Worm (Caenorhabditis elegans) whole organism, L4 larva: Measurements from ENCODE around the gene F53G2.1.
A peak's percentile ranks its signal among the peaks of the same experiment; 100 is the strongest.

Experiments used
- F49E8.2 ChIP-seq: sonication (generic microtip); optimal IDR thresholded peaks from 2 replicates; lab custom pipeline; 2016; ENCODE audit warnings: missing compliant biosample characterization, mild to moderate bottlenecking, missing genetic modification characterization, borderline replicate concordance
- T20F7.1 ChIP-seq: fragments of 200-800 bp; sonication (Bioruptor generic); optimal IDR thresholded peaks from 2 replicates; lab custom pipeline; 2018; ENCODE audit warnings: mild to moderate bottlenecking, missing genetic modification characterization, missing compliant biosample characterization
- T26A8.4 ChIP-seq: fragments of 200-800 bp; sonication (Bioruptor generic); IDR thresholded peaks from 2 replicates; pipeline ENCODE4 v1.3.6; 2022; ENCODE audit warnings: missing genetic modification characterization, missing compliant biosample characterization
- Y5F2A.4 ChIP-seq: fragments of 200-800 bp; sonication (Bioruptor generic); optimal IDR thresholded peaks from 2 replicates; lab custom pipeline; 2018; ENCODE audit warnings: mild to moderate bottlenecking, missing genetic modification characterization, missing compliant biosample characterization
- ZK546.5 ChIP-seq, 2 experiments: sonication (generic microtip); optimal IDR thresholded peaks; 2 replicates each; lab custom pipeline; 2017; ENCODE audit warnings: missing biosample characterization in 2 of 2, missing genetic modification characterization in 2 of 2
- aha-1 ChIP-seq: fragments of 150-350 bp; peaks from one replicate; lab custom pipeline; 2014; ENCODE audit warnings: missing biosample characterization, missing genetic modification characterization
- ceh-62 ChIP-seq: sonication (generic microtip); optimal IDR thresholded peaks from 2 replicates; lab custom pipeline; 2017; ENCODE audit warnings: missing biosample characterization, missing genetic modification characterization
- ces-1 ChIP-seq: fragments of 150-350 bp; sonication (generic microtip); optimal IDR thresholded peaks from 4 replicates; lab custom pipeline; 2014; ENCODE audit warnings: missing biosample characterization, missing genetic modification reagents, missing genetic modification characterization
- daf-12 ChIP-seq: fragments of 150-350 bp; optimal IDR thresholded peaks from 2 replicates; lab custom pipeline; 2014; ENCODE audit warnings: missing biosample characterization, missing genetic modification reagents, missing genetic modification characterization
- daf-19 ChIP-seq: fragments of 200-800 bp; sonication (Bioruptor generic); conservative IDR thresholded peaks from 2 replicates; pipeline ENCODE4 v1.3.6; 2022; ENCODE audit warnings: missing genetic modification characterization, missing compliant biosample characterization
- dmd-6 ChIP-seq: fragments of 200-800 bp; sonication (Bioruptor generic); IDR thresholded peaks from 2 replicates; pipeline ENCODE4 v1.3.6; 2022; ENCODE audit warnings: missing genetic modification reagents, missing genetic modification characterization, missing compliant biosample characterization
- dmd-8 ChIP-seq: fragments of 200-800 bp; sonication (Bioruptor generic); IDR thresholded peaks from 2 replicates; pipeline ENCODE4 v1.3.6; 2022; ENCODE audit warnings: missing genetic modification characterization, missing compliant biosample characterization
- dpl-1 ChIP-seq: fragments of 150-350 bp; optimal IDR thresholded peaks from 2 replicates; lab custom pipeline; 2014; ENCODE audit warnings: missing biosample characterization, missing genetic modification reagents, missing genetic modification characterization
- dve-1 ChIP-seq: sonication (generic microtip); optimal IDR thresholded peaks from 2 replicates; lab custom pipeline; 2017; ENCODE audit warnings: antibody characterized with exemption, mild to moderate bottlenecking, missing genetic modification characterization, missing compliant biosample characterization; ENCODE audit not compliant: insufficient read depth
- egl-43 ChIP-seq: fragments of 200-800 bp; sonication (Bioruptor generic); IDR thresholded peaks from 2 replicates; pipeline ENCODE4 v1.3.6; 2022; ENCODE audit warnings: missing genetic modification reagents, missing genetic modification characterization, missing compliant biosample characterization
- fkh-10 ChIP-seq: fragments of 150-350 bp; optimal IDR thresholded peaks from 2 replicates; lab custom pipeline; 2014; ENCODE audit warnings: missing biosample characterization, missing genetic modification reagents, missing genetic modification characterization
- gei-8 ChIP-seq: fragments of 200-800 bp; sonication (Bioruptor generic); optimal IDR thresholded peaks from 2 replicates; lab custom pipeline; 2018; ENCODE audit warnings: mild to moderate bottlenecking, missing genetic modification characterization, missing compliant biosample characterization
- hlh-30 ChIP-seq: sonication (generic microtip); optimal IDR thresholded peaks from 2 replicates; lab custom pipeline; 2017; ENCODE audit warnings: antibody characterized with exemption, mild to moderate bottlenecking, missing genetic modification characterization, missing compliant biosample characterization; ENCODE audit not compliant: insufficient read depth
- hmg-1.1 ChIP-seq: fragments of 200-800 bp; sonication (Bioruptor generic); IDR thresholded peaks from 2 replicates; pipeline ENCODE4 v1.3.6; 2022; ENCODE audit warnings: missing genetic modification reagents, missing genetic modification characterization, missing compliant biosample characterization
- lim-7 ChIP-seq: fragments of 200-800 bp; sonication (Bioruptor generic); IDR thresholded peaks from 2 replicates; pipeline ENCODE4 v1.3.6; 2022; ENCODE audit warnings: missing genetic modification characterization, missing compliant biosample characterization
- lin-1 ChIP-seq: fragments of 200-800 bp; sonication (Bioruptor generic); IDR thresholded peaks from 2 replicates; pipeline ENCODE4 v1.3.6; 2022; ENCODE audit warnings: missing genetic modification reagents, missing genetic modification characterization, missing compliant biosample characterization
- lin-13 ChIP-seq: fragments of 150-350 bp; optimal IDR thresholded peaks from 2 replicates; lab custom pipeline; 2014; ENCODE audit warnings: missing biosample characterization, missing genetic modification reagents, missing genetic modification characterization
- lin-15B ChIP-seq: fragments of 150-350 bp; sonication (generic microtip); optimal IDR thresholded peaks from 3 replicates; lab custom pipeline; 2014; ENCODE audit warnings: missing biosample characterization, missing genetic modification characterization
- lin-38 ChIP-seq: fragments of 200-800 bp; sonication (Bioruptor generic); IDR thresholded peaks from 2 replicates; pipeline ENCODE4 v1.3.6; 2022; ENCODE audit warnings: missing genetic modification reagents, missing genetic modification characterization, missing compliant biosample characterization
- mdl-1 ChIP-seq, 2 experiments: fragments of 150-350 bp in 1 of 2; sonication (generic microtip) in 1 of 2; optimal IDR thresholded peaks; 2 replicates each; lab custom pipeline; 2014 to 2017; ENCODE audit warnings: missing biosample characterization in 2 of 2, missing genetic modification characterization in 2 of 2
- mxl-3 ChIP-seq: fragments of 200-800 bp; sonication (Bioruptor generic); optimal IDR thresholded peaks from 2 replicates; lab custom pipeline; 2018; ENCODE audit warnings: mild to moderate bottlenecking, missing genetic modification characterization, missing compliant biosample characterization
- nhr-102 ChIP-seq: sonication (generic microtip); optimal IDR thresholded peaks from 2 replicates; lab custom pipeline; 2016; ENCODE audit warnings: mild to moderate bottlenecking, missing genetic modification characterization, moderate library complexity, missing compliant biosample characterization
- php-3 ChIP-seq: fragments of 200-800 bp; sonication (Bioruptor generic); IDR thresholded peaks from 2 replicates; pipeline ENCODE4 v1.3.6; 2022; ENCODE audit warnings: missing genetic modification reagents, missing genetic modification characterization, missing compliant biosample characterization
- saeg-2 ChIP-seq: fragments of 200-800 bp; sonication (Bioruptor generic); IDR thresholded peaks from 2 replicates; pipeline ENCODE4 v1.3.6; 2022; ENCODE audit warnings: missing genetic modification reagents, missing genetic modification characterization, missing compliant biosample characterization
- sdz-12 ChIP-seq: fragments of 200-800 bp; sonication (Bioruptor generic); optimal IDR thresholded peaks from 2 replicates; lab custom pipeline; 2018; ENCODE audit warnings: mild to moderate bottlenecking, missing genetic modification characterization, missing compliant biosample characterization
- set-16 ChIP-seq: fragments of 200-800 bp; sonication (Bioruptor generic); IDR thresholded peaks from 2 replicates; pipeline ENCODE4 v1.3.6; 2022; ENCODE audit warnings: missing genetic modification reagents, missing genetic modification characterization, missing compliant biosample characterization
- skn-1 ChIP-seq: fragments of 150-350 bp; optimal IDR thresholded peaks from 2 replicates; lab custom pipeline; 2014; ENCODE audit warnings: missing biosample characterization, missing genetic modification characterization
- snpc-4 ChIP-seq: fragments of 150-350 bp; optimal IDR thresholded peaks from 2 replicates; lab custom pipeline; 2014; ENCODE audit warnings: missing biosample characterization, missing genetic modification characterization
- spr-1 ChIP-seq: sonication (generic microtip); optimal IDR thresholded peaks from 2 replicates; lab custom pipeline; 2016; ENCODE audit warnings: mild to moderate bottlenecking, missing genetic modification characterization, missing compliant biosample characterization
- unc-130 ChIP-seq: sonication (generic microtip); optimal IDR thresholded peaks from 2 replicates; lab custom pipeline; 2016; ENCODE audit warnings: missing genetic modification reagents, missing genetic modification characterization, missing compliant biosample characterization
- unc-62 ChIP-seq, 3 experiments: fragments of 150-350 bp in 1 of 3; sonication (generic microtip); optimal IDR thresholded peaks in 2 of 3; peaks in 1 of 3; 1 replicate in 1 of 3; 2 replicates in 2 of 3; lab custom pipeline; 2014 to 2017; ENCODE audit warnings: missing biosample characterization in 3 of 3, missing genetic modification characterization in 3 of 3, missing genetic modification reagents in 3 of 3, missing genotype in 1 of 3

F53G2.1 gene

ce11 chrII:2479047-2479446 lies 9.4 kb upstream of the F53G2.1 start, which contains the start of gene F53G2.12:
TSS of gene F53G2.12 (minus strand) at chrII:2479090.
- TF ChIP-seq lin-38 (peak; percentile 45), nhr-102 (tag; lab: Kevin White, UChicago) (no peak), dpl-1 (GFP tag; lab: Kevin White, UChicago) (peak; percentile 30), unc-130 (GFP tag; lab: Kevin White, UChicago) (peak; percentile 10), mdl-1 (tag; optimal IDR thresholded peaks at IDR 0.05; lab: Kevin White, UChicago) (no peak), lin-13 (no peak), T20F7.1 (GFP tag; lab: Kevin White, UChicago) (no peak), set-16 (GFP tag; lab: Robert Waterston, UW) (no peak), unc-62 (GFP tag; optimal IDR thresholded peaks at IDR 0.05 in 1 of 2; lab: Kevin White, UChicago) (no peak), unc-62 (tag; optimal IDR thresholded peaks at IDR 0.05; lab: Kevin White, UChicago) (no peak), saeg-2 (GFP tag; lab: Robert Waterston, UW) (no peak)

- TF ChIP-seq Y5F2A.4 (GFP tag; lab: Kevin White, UChicago) = no peak
- TF ChIP-seq F49E8.2 (tag; lab: Kevin White, UChicago) = no peak
- no peak for TF ChIP-seq fkh-10 (GFP tag; lab: Kevin White, UChicago)
- TF ChIP-seq lin-15B (tag; lab: Kevin White, UChicago) = no peak
- TF ChIP-seq php-3 (GFP tag; lab: Robert Waterston, UW) = no peak
- no peak for TF ChIP-seq dmd-6
- TF ChIP-seq sdz-12 = no peak
- TF ChIP-seq aha-1 (tag; lab: Kevin White, UChicago) = no peak
- no peak for TF ChIP-seq T26A8.4 (GFP tag; lab: Robert Waterston, UW)
- no peak for TF ChIP-seq mdl-1 (tag; optimal IDR thresholded peaks at IDR 0.05; lab: Kevin White, UChicago)
- no peak for TF ChIP-seq ces-1 (GFP tag; lab: Kevin White, UChicago)
- TF ChIP-seq skn-1 (tag; lab: Kevin White, UChicago) = no peak
- no peak for TF ChIP-seq lim-7 (GFP tag; lab: Robert Waterston, UW)
- TF ChIP-seq snpc-4 (tag; lab: Kevin White, UChicago) = no peak
- TF ChIP-seq daf-12 (tag; lab: Kevin White, UChicago) = no peak
- no peak for TF ChIP-seq gei-8
- no peak for TF ChIP-seq hmg-1.1 (GFP tag; lab: Robert Waterston, UW)
Observed at ce11 chrII:2480099-2480498, 8.4 kb upstream of the F53G2.1 start, which contains the start of gene F53G2.3. TSS of gene F53G2.3 (plus strand) at chrII:2480399.

ce11 chrII:2481621-2482020 lies 6.9 kb upstream of the F53G2.1 start, which contains the start of gene F53G2.2:
TSS of gene F53G2.2 (plus strand) at chrII:2481921.
- TF ChIP-seq lim-7 (GFP tag; lab: Robert Waterston, UW) = no peak
- no peak for TF ChIP-seq ZK546.5 (tag; optimal IDR thresholded peaks at IDR 0.05; lab: Kevin White, UChicago)
- TF ChIP-seq hlh-30 = no peak
- no peak for TF ChIP-seq lin-1
- no peak for TF ChIP-seq ceh-62 (tag; lab: Kevin White, UChicago)
- no peak for TF ChIP-seq egl-43
- TF ChIP-seq dmd-8 (GFP tag; lab: Robert Waterston, UW) = no peak
- no peak for TF ChIP-seq daf-19 (GFP tag; lab: Robert Waterston, UW)
- no peak for TF ChIP-seq dmd-6
- TF ChIP-seq aha-1 (tag; lab: Kevin White, UChicago) = no peak
- no peak for TF ChIP-seq spr-1 (tag; lab: Kevin White, UChicago)
- no peak for TF ChIP-seq nhr-102 (tag; lab: Kevin White, UChicago)
- TF ChIP-seq mxl-3 (GFP tag; lab: Kevin White, UChicago) = no peak
- TF ChIP-seq snpc-4 (tag; lab: Kevin White, UChicago) = no peak
- no peak for TF ChIP-seq dve-1
- TF ChIP-seq, all 104 proteins: peak for 0
